Fruit fly (Drosophila melanogaster): Measurements from ENCODE around the gene Odj.

Odj gene

dm6 chr3R:17809014-17809413 lies at the start of gene Odj:
TSS of gene Odj (minus strand) at chr3R:17809222.
- TF ChIP-seq CTCF (optimal IDR thresholded peaks at IDR 0.05), result no peak
- TF ChIP-seq CG8478 (optimal IDR thresholded peaks at IDR 0.05), result no peak

dm6 chr3R:17849178-17849577 lies 40.2 kb upstream of the Odj start:
- no peak for TF ChIP-seq CTCF (optimal IDR thresholded peaks at IDR 0.05)

dm6 chr3R:17846966-17847365 lies 37.9 kb upstream of the Odj start:
- TF ChIP-seq CTCF (optimal IDR thresholded peaks at IDR 0.05) (no peak), CG8478 (optimal IDR thresholded peaks at IDR 0.05) (no peak)

DNA sequence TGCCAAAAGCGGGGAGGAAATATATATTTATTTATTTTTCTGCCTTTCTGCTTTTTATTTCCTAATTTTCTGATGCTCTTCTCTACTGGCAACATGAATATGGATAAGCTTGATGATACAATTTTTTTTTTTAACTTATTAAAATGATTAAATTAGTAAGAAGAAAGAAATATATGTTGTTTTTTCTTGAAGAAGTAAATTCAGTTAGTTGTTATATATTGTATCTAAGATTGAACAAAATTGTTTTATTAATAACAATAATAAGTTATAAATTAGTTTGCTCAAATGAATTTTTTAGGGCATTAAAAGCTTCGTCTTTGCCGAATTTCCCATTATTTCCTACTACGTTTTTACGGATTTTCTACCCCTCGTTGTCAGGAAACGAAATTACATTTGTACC lies 21.5 kb upstream of the Odj start:
- TF ChIP-seq CTCF (optimal IDR thresholded peaks at IDR 0.05), result no peak
- no peak for TF ChIP-seq CG8478 (optimal IDR thresholded peaks at IDR 0.05)

DNA sequence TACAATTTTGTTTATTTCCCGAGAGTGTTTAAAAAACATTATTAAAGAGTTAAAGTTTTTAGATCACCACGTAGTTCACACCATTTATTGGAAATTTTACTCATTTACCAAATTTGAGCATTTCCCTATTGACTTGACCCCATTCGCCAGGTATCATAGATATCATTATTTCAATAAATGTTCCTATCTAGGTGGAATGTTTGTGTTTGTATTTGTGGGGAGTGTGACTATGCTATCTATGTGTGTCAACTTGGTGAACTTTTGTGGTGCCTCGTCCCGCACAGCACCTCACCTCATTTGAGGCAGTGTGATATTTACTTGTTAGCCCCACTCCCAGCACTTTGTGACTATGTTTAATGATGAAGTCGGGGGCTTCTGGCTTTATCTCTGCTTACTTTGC lies 19.6 kb upstream of the Odj start:
- TF ChIP-seq CG8478 (optimal IDR thresholded peaks at IDR 0.05) (no peak), CTCF (optimal IDR thresholded peaks at IDR 0.05) (no peak)

DNA sequence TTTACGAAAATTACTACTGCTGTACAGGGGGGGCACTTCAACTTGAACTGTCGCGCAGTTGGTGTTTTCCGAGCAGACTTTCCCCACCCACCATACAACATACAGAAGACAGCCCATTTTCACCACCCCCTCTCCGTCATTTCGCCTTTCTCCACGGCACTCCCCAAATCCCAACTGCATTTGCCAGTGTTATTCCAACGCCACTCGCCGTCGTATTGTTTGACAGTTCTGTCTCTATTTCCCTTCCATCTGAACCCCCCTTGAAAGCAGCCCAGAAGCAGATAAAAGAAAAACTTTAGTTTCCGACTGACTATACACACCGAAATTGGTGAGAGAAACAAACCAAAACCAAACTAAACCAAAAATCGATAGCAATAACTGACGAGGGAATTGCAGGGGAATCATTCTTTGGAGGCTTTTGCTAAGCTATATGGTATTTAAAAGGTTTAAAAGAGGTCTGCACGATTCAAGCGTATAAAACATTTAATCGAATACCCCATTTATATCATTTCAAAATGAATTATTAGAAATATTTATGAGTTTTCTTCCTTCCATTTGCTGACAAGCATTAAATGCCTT lies 18.1 kb upstream of the Odj start:
- TF ChIP-seq CG8478 (optimal IDR thresholded peaks at IDR 0.05) (no peak), CTCF (optimal IDR thresholded peaks at IDR 0.05) (no peak)

dm6 chr3R:17825806-17826583 lies 17.0 kb upstream of the Odj start:
- TF ChIP-seq CTCF (optimal IDR thresholded peaks at IDR 0.05) (no peak), CG8478 (optimal IDR thresholded peaks at IDR 0.05) (no peak)

dm6 chr3R:17821744-17822143 lies 12.7 kb upstream of the Odj start:
- TF ChIP-seq CG8478 (optimal IDR thresholded peaks at IDR 0.05) (no peak), CTCF (optimal IDR thresholded peaks at IDR 0.05) (no peak)

DNA sequence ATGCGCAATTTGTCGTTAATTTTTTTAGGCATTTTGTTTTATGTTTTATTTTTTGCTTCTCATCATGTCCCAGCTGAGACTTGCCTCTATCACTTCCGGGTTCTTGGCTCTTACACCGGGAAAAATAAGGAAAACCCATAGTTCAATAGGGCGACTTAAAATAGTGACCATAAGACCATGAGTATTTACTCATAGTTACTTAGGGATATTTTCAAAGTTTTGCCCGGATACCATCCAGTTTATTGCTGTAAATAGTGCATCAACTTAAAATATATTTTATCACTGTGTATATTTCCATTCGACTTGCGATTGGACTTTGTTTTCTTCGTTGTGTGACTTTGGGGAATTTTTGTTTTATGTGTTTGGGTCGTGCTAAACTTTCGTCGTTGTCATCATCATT lies 9.8 kb upstream of the Odj start:
- TF ChIP-seq CTCF (optimal IDR thresholded peaks at IDR 0.05) (no peak), CG8478 (optimal IDR thresholded peaks at IDR 0.05) (no peak)

dm6 chr3R:17814191-17814923 lies 5.3 kb upstream of the Odj start:
- TF ChIP-seq CTCF (optimal IDR thresholded peaks at IDR 0.05) (no peak), CG8478 (optimal IDR thresholded peaks at IDR 0.05) (no peak)

dm6 chr3R:17812477-17812876 lies 3.5 kb upstream of the Odj start:
- TF ChIP-seq CTCF (optimal IDR thresholded peaks at IDR 0.05) (no peak), CG8478 (optimal IDR thresholded peaks at IDR 0.05) (no peak)

DNA sequence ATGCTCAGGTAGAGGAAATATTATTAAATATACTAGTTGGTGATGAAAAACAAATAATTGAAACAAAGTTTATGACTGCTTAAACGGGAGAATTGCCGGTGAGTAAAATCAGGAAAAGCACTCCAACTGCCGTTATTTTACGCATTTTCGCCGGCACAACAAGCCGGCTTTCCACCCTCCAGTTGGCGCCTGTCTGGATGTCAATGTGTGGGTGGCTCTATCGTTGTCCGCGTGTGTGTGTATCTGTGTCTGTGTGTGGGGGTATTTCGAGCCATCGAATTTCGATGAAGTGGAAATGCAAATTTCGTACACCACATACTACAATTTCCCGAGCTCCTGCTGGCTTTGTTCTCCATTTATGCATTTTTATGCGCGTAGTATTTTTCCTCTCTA lies 2.7 kb upstream of the Odj start:
- no peak for TF ChIP-seq CTCF (optimal IDR thresholded peaks at IDR 0.05)
- no peak for TF ChIP-seq CG8478 (optimal IDR thresholded peaks at IDR 0.05)

dm6 chr3R:17810951-17811706 lies 2.1 kb upstream of the Odj start, which contains the start of the genes Alg1 and tinc:
TSS of gene Alg1 (minus strand) at chr3R:17811134.
TSS of gene tinc (plus strand) at chr3R:17811541.
- TF ChIP-seq CTCF (optimal IDR thresholded peaks at IDR 0.05) (no peak), CG8478 (optimal IDR thresholded peaks at IDR 0.05) (no peak)

dm6 chr3R:17807035-17807606 lies 1.9 kb downstream of the Odj start, which contains the start of gene CG17801:
TSS of gene CG17801 (minus strand) at chr3R:17807085.
- TF ChIP-seq CG8478 (optimal IDR thresholded peaks at IDR 0.05) (no peak), CTCF (optimal IDR thresholded peaks at IDR 0.05) (no peak)

- no peak for TF ChIP-seq CG8478 (optimal IDR thresholded peaks at IDR 0.05)
- TF ChIP-seq CTCF (optimal IDR thresholded peaks at IDR 0.05), result peak in 1 of 2 experiments; percentile 15
These were observed 3.9 kb downstream of the Odj start, which contains the start of gene Nnk for dm6 chr3R:17805092-17805491. TSS of gene Nnk (minus strand) at chr3R:17805249.

Measured in S2 (cell line).